Fruit fly (Drosophila melanogaster) whole organism, embryonic: ENCODE data around the gene LpR2.

ENCODE experiments used
- Ada2b ChIP-seq: fragments of 200-800 bp; sonication (Bioruptor generic); IDR thresholded peaks from 2 replicates; pipeline ENCODE4 v1.3.6; 2022; ENCODE audit warnings: missing biosample characterization, missing genetic modification characterization
- B-H2 ChIP-seq: fragments of 200-800 bp; sonication (Bioruptor generic); optimal IDR thresholded peaks from 2 replicates; lab custom pipeline; 2018; ENCODE audit warnings: missing biosample characterization, mild to moderate bottlenecking, missing genetic modification characterization
- Bgb ChIP-seq: fragments of 200-800 bp; sonication (Bioruptor generic); IDR thresholded peaks from 2 replicates; pipeline ENCODE4 v1.3.6; 2022; ENCODE audit warnings: missing biosample characterization, missing genetic modification characterization; ENCODE audit not compliant: partially characterized antibody
- CG10267 ChIP-seq: fragments of 200-800 bp; sonication (Bioruptor generic); optimal IDR thresholded peaks from 2 replicates; lab custom pipeline; 2018; ENCODE audit warnings: missing biosample characterization, mild to moderate bottlenecking, missing genetic modification characterization, moderate library complexity
- CG10366 ChIP-seq: fragments of 200-800 bp; sonication (Bioruptor generic); IDR thresholded peaks from 2 replicates; pipeline ENCODE4 v1.3.6; 2022; ENCODE audit warnings: missing biosample characterization, missing genetic modification characterization
- CG10543 ChIP-seq: fragments of 200-800 bp; sonication (Bioruptor generic); optimal IDR thresholded peaks from 3 replicates; lab custom pipeline; 2017; ENCODE audit warnings: missing biosample characterization, mild to moderate bottlenecking, missing genetic modification characterization, moderate library complexity
- CG10979 ChIP-seq: fragments of 200-800 bp; sonication (Bioruptor generic); optimal IDR thresholded peaks from 2 replicates; lab custom pipeline; 2018; ENCODE audit warnings: missing biosample characterization, mild to moderate bottlenecking, missing genetic modification characterization, moderate library complexity
- CG12299 ChIP-seq: fragments of 200-800 bp; sonication (Bioruptor generic); optimal IDR thresholded peaks from 2 replicates; lab custom pipeline; 2018; ENCODE audit warnings: missing biosample characterization, mild to moderate bottlenecking, missing genetic modification characterization
- CG13287 ChIP-seq: fragments of 200-800 bp; sonication (Bioruptor generic); IDR thresholded peaks from 2 replicates; pipeline ENCODE4 v1.3.6; 2022; ENCODE audit warnings: missing biosample characterization, missing genetic modification characterization; ENCODE audit not compliant: partially characterized antibody
- CG14050 ChIP-seq: fragments of 200-800 bp; sonication (Bioruptor generic); IDR thresholded peaks from 3 replicates; pipeline ENCODE4 v1.3.6; 2022; ENCODE audit warnings: missing biosample characterization, missing genetic modification characterization
- CG17186 ChIP-seq: fragments of 200-800 bp; sonication (Bioruptor generic); optimal IDR thresholded peaks from 3 replicates; lab custom pipeline; 2017; ENCODE audit warnings: missing biosample characterization, missing genetic modification reagents, missing genetic modification characterization
- CG32767 ChIP-seq: fragments of 200-800 bp; sonication (Bioruptor generic); IDR thresholded peaks from 2 replicates; pipeline ENCODE4 v1.3.6; 2022; ENCODE audit warnings: missing biosample characterization, missing genetic modification characterization
- CG4424 ChIP-seq: fragments of 200-800 bp; sonication (Bioruptor generic); optimal IDR thresholded peaks from 3 replicates; lab custom pipeline; 2016; ENCODE audit warnings: missing biosample characterization, missing genetic modification characterization
- CG6254 ChIP-seq: fragments of 200-800 bp; sonication (Bioruptor generic); optimal IDR thresholded peaks from 3 replicates; lab custom pipeline; 2017; ENCODE audit warnings: mild to moderate bottlenecking, missing biosample characterization, missing genetic modification reagents, missing genetic modification characterization
- CG6765 ChIP-seq: fragments of 200-800 bp; sonication (Bioruptor generic); optimal IDR thresholded peaks from 3 replicates; lab custom pipeline; 2017; ENCODE audit warnings: missing biosample characterization, mild to moderate bottlenecking, missing genetic modification characterization
- CG7839 ChIP-seq: fragments of 200-800 bp; sonication (Bioruptor generic); optimal IDR thresholded peaks from 3 replicates; lab custom pipeline; 2018; ENCODE audit warnings: missing biosample characterization, mild to moderate bottlenecking, missing genetic modification characterization, moderate library complexity
- CG8478 ChIP-seq: fragments of >200 bp; optimal IDR thresholded peaks from 2 replicates; lab custom pipeline; 2018
- CG8924 ChIP-seq: fragments of 200-800 bp; optimal IDR thresholded peaks from 3 replicates; lab custom pipeline; 2019; ENCODE audit warnings: missing biosample characterization, mild to moderate bottlenecking, missing genetic modification characterization, moderate library complexity
- CG9797 ChIP-seq: fragments of 200-800 bp; sonication (Bioruptor generic); optimal IDR thresholded peaks from 3 replicates; lab custom pipeline; 2018; ENCODE audit warnings: missing biosample characterization, mild to moderate bottlenecking, missing genetic modification characterization
- HHEX ChIP-seq: fragments of 200-800 bp; sonication (Bioruptor generic); optimal IDR thresholded peaks from 3 replicates; lab custom pipeline; 2017; ENCODE audit warnings: missing biosample characterization, mild to moderate bottlenecking, missing genetic modification characterization, missing genetic modification reagents
- HLH3B ChIP-seq: fragments of 200-800 bp; sonication (Bioruptor generic); IDR thresholded peaks from 2 replicates; pipeline ENCODE4 v1.3.6; 2022; ENCODE audit warnings: missing biosample characterization, missing genetic modification characterization
- HmgD ChIP-seq: fragments of 200-800 bp; sonication (Bioruptor generic); optimal IDR thresholded peaks from 3 replicates; lab custom pipeline; 2016; ENCODE audit warnings: missing biosample characterization, missing genetic modification characterization
- Hr51 ChIP-seq, 2 experiments: fragments of 200-800 bp; sonication (Bioruptor generic); optimal IDR thresholded peaks; 2 replicates in 1 of 2; 3 replicates in 1 of 2; lab custom pipeline; 2016 to 2018; ENCODE audit warnings: missing biosample characterization in 2 of 2, missing genetic modification characterization in 2 of 2, mild to moderate bottlenecking in 1 of 2, moderate library complexity in 1 of 2
- Hr78 ChIP-seq, 2 experiments: fragments of 200-800 bp in 1 of 2; fragments of >200 bp in 1 of 2; sonication (Bioruptor generic) in 1 of 2; optimal IDR thresholded peaks; 2 replicates each; lab custom pipeline; 2017 to 2019; ENCODE audit warnings: missing biosample characterization in 2 of 2, missing genetic modification characterization in 2 of 2, mild to moderate bottlenecking in 1 of 2, moderate library complexity in 1 of 2
- Myb ChIP-seq: fragments of 200-800 bp; sonication (Bioruptor generic); optimal IDR thresholded peaks from 2 replicates; lab custom pipeline; 2016; ENCODE audit warnings: missing biosample characterization, missing genetic modification characterization
- Nf-YC ChIP-seq: fragments of 200-800 bp; optimal IDR thresholded peaks from 3 replicates; lab custom pipeline; 2019; ENCODE audit warnings: missing biosample characterization, mild to moderate bottlenecking, missing genetic modification characterization, moderate library complexity
- NfI ChIP-seq: fragments of 200-800 bp; sonication (Bioruptor generic); optimal IDR thresholded peaks from 3 replicates; lab custom pipeline; 2018; ENCODE audit warnings: missing biosample characterization, mild to moderate bottlenecking, missing genetic modification characterization, moderate library complexity
- ab ChIP-seq: fragments of 200-800 bp; sonication (Bioruptor generic); optimal IDR thresholded peaks from 2 replicates; lab custom pipeline; 2016; ENCODE audit warnings: missing biosample characterization, missing genetic modification characterization
- abd-A ChIP-seq: fragments of 200-800 bp; sonication (Bioruptor generic); optimal IDR thresholded peaks from 3 replicates; lab custom pipeline; 2019; ENCODE audit warnings: missing biosample characterization, mild to moderate bottlenecking, missing genetic modification characterization, moderate library complexity
- aop ChIP-seq: fragments of 200-800 bp; sonication (Bioruptor generic); IDR thresholded peaks from 2 replicates; pipeline ENCODE4 v1.3.6; 2022; ENCODE audit warnings: missing biosample characterization, missing genetic modification characterization
- ato ChIP-seq: fragments of 200-800 bp; sonication (Bioruptor generic); IDR thresholded peaks from 2 replicates; pipeline ENCODE4 v1.3.6; 2022; ENCODE audit warnings: missing biosample characterization, missing genetic modification characterization; ENCODE audit not compliant: partially characterized antibody
- bsh ChIP-seq, 2 experiments: fragments of 200-800 bp; sonication (Bioruptor generic); optimal IDR thresholded peaks; 2 replicates each; lab custom pipeline; 2017 to 2018; ENCODE audit warnings: mild to moderate bottlenecking in 2 of 2, missing biosample characterization in 2 of 2, missing genetic modification characterization in 2 of 2, moderate library complexity in 1 of 2
- cg ChIP-seq: fragments of 200-800 bp; sonication (Bioruptor generic); optimal IDR thresholded peaks from 3 replicates; lab custom pipeline; 2019; ENCODE audit warnings: missing biosample characterization, mild to moderate bottlenecking, missing genetic modification characterization, moderate library complexity
- dpn ChIP-seq, 2 experiments: fragments of 200-800 bp; sonication (Bioruptor generic); optimal IDR thresholded peaks; 3 replicates each; lab custom pipeline; 2016; ENCODE audit warnings: missing biosample characterization in 2 of 2, missing genetic modification characterization in 2 of 2
- dysf ChIP-seq: fragments of 200-800 bp; sonication (Bioruptor generic); IDR thresholded peaks from 3 replicates; pipeline ENCODE4 v1.3.6; 2022; ENCODE audit warnings: missing biosample characterization, missing genetic modification characterization
- exex ChIP-seq: fragments of 200-800 bp; sonication (Bioruptor generic); optimal IDR thresholded peaks from 4 replicates; lab custom pipeline; 2018; ENCODE audit warnings: missing biosample characterization, mild to moderate bottlenecking, missing genetic modification characterization, moderate library complexity
- gce ChIP-seq: fragments of 200-800 bp; sonication (Bioruptor generic); IDR thresholded peaks from 3 replicates; pipeline ENCODE4 v1.3.6; 2022; ENCODE audit warnings: missing biosample characterization, missing genetic modification characterization
- gcm ChIP-seq: fragments of 200-800 bp; sonication (Bioruptor generic); optimal IDR thresholded peaks from 2 replicates; lab custom pipeline; 2019; ENCODE audit warnings: missing biosample characterization, mild to moderate bottlenecking, missing genetic modification characterization, moderate library complexity
- grau ChIP-seq: fragments of 200-800 bp; optimal IDR thresholded peaks from 3 replicates; lab custom pipeline; 2019; ENCODE audit warnings: missing biosample characterization, mild to moderate bottlenecking, missing genetic modification characterization, moderate library complexity
- her ChIP-seq: fragments of 200-800 bp; sonication (Bioruptor generic); optimal IDR thresholded peaks from 2 replicates; lab custom pipeline; 2016; ENCODE audit warnings: missing biosample characterization, missing genetic modification characterization
- insv ChIP-seq, 2 experiments: fragments of 200-800 bp; sonication (Bioruptor generic); optimal IDR thresholded peaks; 3 replicates each; lab custom pipeline; 2016 to 2018; ENCODE audit warnings: missing biosample characterization in 2 of 2, missing genetic modification characterization in 2 of 2
- kni ChIP-seq: fragments of 200-800 bp; sonication (Bioruptor generic); optimal IDR thresholded peaks from 3 replicates; lab custom pipeline; 2017; ENCODE audit warnings: mild to moderate bottlenecking, missing biosample characterization, missing genetic modification reagents, missing genetic modification characterization
- mirr ChIP-seq: fragments of 200-800 bp; sonication (Bioruptor generic); optimal IDR thresholded peaks from 3 replicates; lab custom pipeline; 2018; ENCODE audit warnings: missing biosample characterization, mild to moderate bottlenecking, missing genetic modification characterization
- pros ChIP-seq: fragments of 200-800 bp; sonication (Bioruptor generic); optimal IDR thresholded peaks from 3 replicates; lab custom pipeline; 2019; ENCODE audit warnings: missing biosample characterization, mild to moderate bottlenecking, missing genetic modification characterization, moderate library complexity
- row ChIP-seq: fragments of 200-800 bp; sonication (Bioruptor generic); IDR thresholded peaks from 3 replicates; pipeline ENCODE4 v1.3.6; 2022; ENCODE audit warnings: missing biosample characterization, missing genetic modification characterization
- sens-2 ChIP-seq: fragments of 200-800 bp; sonication (Bioruptor generic); IDR thresholded peaks from 2 replicates; pipeline ENCODE4 v1.3.6; 2022; ENCODE audit warnings: missing biosample characterization, missing genetic modification characterization
- stc ChIP-seq: fragments of 200-800 bp; sonication (Bioruptor generic); IDR thresholded peaks from 2 replicates; pipeline ENCODE4 v1.3.6; 2022; ENCODE audit warnings: missing biosample characterization, missing genetic modification characterization
- tna ChIP-seq: fragments of 200-800 bp; sonication (Bioruptor generic); IDR thresholded peaks from 2 replicates; pipeline ENCODE4 v1.3.6; 2022; ENCODE audit warnings: missing biosample characterization, missing genetic modification characterization; ENCODE audit not compliant: partially characterized antibody
- vvl ChIP-seq: fragments of 200-800 bp; sonication (Bioruptor generic); IDR thresholded peaks from 2 replicates; pipeline ENCODE4 v1.3.6; 2022; ENCODE audit warnings: missing biosample characterization, missing genetic modification characterization

Gene LpR2

dm6 chr3R:25652066-25652720, 88.1 kb downstream of the LpR2 start (continued):
- TF ChIP-seq NfI (GFP tag; lab: Kevin White, UChicago), result peak; percentile 6
- TF ChIP-seq HmgD (GFP tag; lab: Kevin White, UChicago), result no peak
- peak; percentile 87 for TF ChIP-seq exex
- TF ChIP-seq B-H2 (GFP tag; lab: Kevin White, UChicago), result peak; percentile 56
- TF ChIP-seq Ada2b (GFP tag; lab: Robert Waterston, UW), result no peak
- peak in 1 of 2 experiments; percentile 99 for TF ChIP-seq Hr78 (GFP tag; optimal IDR thresholded peaks at IDR 0.05; lab: Kevin White, UChicago)
- TF ChIP-seq CG8924 (tag; lab: Kevin White, UChicago), result no peak
- 0 out of 3 replicates have a peak, but pooled peaks have one; percentile 7 for TF ChIP-seq dysf (GFP tag; lab: Robert Waterston, UW)
- no peak for TF ChIP-seq aop (GFP tag; lab: Robert Waterston, UW)
- peak; percentile 69 for TF ChIP-seq her (GFP tag; lab: Kevin White, UChicago)
- TF ChIP-seq vvl (GFP tag; lab: Robert Waterston, UW), result peak; percentile 7; the same call in 1 of the 2 replicates
- no peak for TF ChIP-seq gcm (GFP tag; lab: Kevin White, UChicago)
- peak; percentile 33; the same call in 1 of the 2 replicates for TF ChIP-seq ato
- peak; percentile 18 for TF ChIP-seq Nf-YC (tag; lab: Kevin White, UChicago)
- no peak for TF ChIP-seq cg (GFP tag; lab: Kevin White, UChicago)
- no peak for TF ChIP-seq gce
- TF ChIP-seq CG7839 (tag; lab: Kevin White, UChicago), result no peak
- TF ChIP-seq CG9797 (GFP tag; lab: Kevin White, UChicago), result no peak
- TF ChIP-seq HHEX (GFP tag; lab: Kevin White, UChicago), result no peak
- no peak for TF ChIP-seq CG8478
- no peak for TF ChIP-seq CG12299
- peak; percentile 90 for TF ChIP-seq Myb (GFP tag; lab: Kevin White, UChicago)
- TF ChIP-seq stc (GFP tag; lab: Robert Waterston, UW), result no peak
- peak; percentile 98 for TF ChIP-seq abd-A (tag; lab: Kevin White, UChicago)
- no peak for TF ChIP-seq CG17186 (GFP tag; lab: Kevin White, UChicago)
- TF ChIP-seq ab (GFP tag; lab: Kevin White, UChicago), result no peak
- TF ChIP-seq CG13287 (GFP tag; lab: Robert Waterston, UW), result peak; percentile 49; the same call in 1 of the 2 replicates
- TF ChIP-seq pros (GFP tag; lab: Kevin White, UChicago), result peak; percentile 12
- TF ChIP-seq Bgb (GFP tag; lab: Robert Waterston, UW), result peak; percentile 38; the same call in 1 of the 2 replicates
- peak; percentile 68 for TF ChIP-seq mirr (GFP tag; lab: Kevin White, UChicago)
- no peak for TF ChIP-seq CG14050
- no peak for TF ChIP-seq dpn (GFP tag; optimal IDR thresholded peaks at IDR 0.05; lab: Kevin White, UChicago)
- no peak for TF ChIP-seq CG32767 (GFP tag; lab: Robert Waterston, UW)

- TF ChIP-seq HLH3B (GFP tag; lab: Robert Waterston, UW) (peak; percentile 40; the same call in 1 of the 2 replicates), CG10979 (peak; percentile 33), grau (tag; lab: Kevin White, UChicago) (peak; percentile 16), CG10543 (GFP tag; lab: Kevin White, UChicago) (no peak), tna (GFP tag; lab: Robert Waterston, UW) (no peak), insv (GFP tag; optimal IDR thresholded peaks at IDR 0.05; lab: Kevin White, UChicago) (no peak), Ada2b (GFP tag; lab: Robert Waterston, UW) (peak; percentile 41; the same call in 1 of the 2 replicates), CG6765 (GFP tag; lab: Kevin White, UChicago) (no peak), CG10366 (peak; percentile 28; the same call in 1 of the 2 replicates), bsh (GFP tag; optimal IDR thresholded peaks at IDR 0.05; lab: Kevin White, UChicago) (peak in 1 of 2 experiments; percentile 16), Hr51 (GFP tag; optimal IDR thresholded peaks at IDR 0.05; lab: Kevin White, UChicago) (peak in 1 of 2 experiments; percentile 28), CG10267 (tag; lab: Kevin White, UChicago) (peak; percentile 4), kni (GFP tag; lab: Kevin White, UChicago) (no peak), row (peak; percentile 46; the same call in 2 of the 3 replicates), CG6254 (peak; percentile 2), CG4424 (GFP tag; lab: Kevin White, UChicago) (peak; percentile 23), sens-2 (GFP tag; lab: Robert Waterston, UW) (0 out of 2 replicates have a peak, but pooled peaks have one; percentile 28)
Measured at dm6 chr3R:25651414-25651813, 88.9 kb downstream of the LpR2 start.
